Fruit fly (Drosophila melanogaster): ENCODE data around the gene Elo68beta.

Elo68beta gene

DNA sequence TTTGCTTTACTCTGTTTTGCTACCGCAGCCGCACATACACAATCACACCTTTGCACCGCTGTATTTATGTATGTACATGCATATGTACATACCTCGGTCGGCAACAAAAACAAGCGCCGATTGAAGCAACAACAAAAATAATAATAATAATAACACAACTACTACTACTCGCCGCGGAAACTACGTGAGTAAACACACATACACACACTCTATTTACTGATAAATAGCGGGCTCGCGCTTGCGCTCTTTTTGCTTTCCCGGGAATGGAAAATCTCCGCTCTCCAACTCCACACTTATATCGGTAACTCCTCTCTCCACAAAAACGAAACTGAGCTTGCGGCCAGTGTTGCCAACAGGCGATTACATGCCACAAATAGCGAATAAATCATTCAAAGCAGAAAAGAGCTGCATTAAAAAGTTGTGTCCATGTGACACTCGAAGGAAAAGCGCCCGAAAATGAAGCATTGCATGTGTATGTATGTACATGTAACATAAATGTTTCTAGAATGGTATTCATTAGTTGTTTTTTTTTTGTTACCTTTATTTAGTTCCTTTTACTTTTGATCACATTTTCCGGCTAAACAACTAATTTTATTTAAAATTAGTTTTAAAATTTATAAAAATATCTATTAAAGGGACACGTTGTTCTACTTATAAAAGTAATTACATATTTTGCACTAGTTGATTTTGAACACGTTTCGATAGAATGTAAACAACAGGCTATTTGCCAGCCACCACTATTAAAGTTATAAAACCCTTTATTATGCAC lies 17.3 kb upstream of the Elo68beta start (continued):
- TF ChIP-seq bigmax (GFP tag; optimal IDR thresholded peaks at IDR 0.05) (peak; percentile 58), Deaf1 (tag; optimal IDR thresholded peaks at IDR 0.05) (peak; percentile 65), ranshi (GFP tag; IDR thresholded peaks at IDR 0.05) (peak; percentile 31; the same call in 1 of the 2 replicates), CG14860 (GFP tag; IDR thresholded peaks at IDR 0.05; ENCODE audit: partially characterized antibody) (no peak), Oli (tag; optimal IDR thresholded peaks at IDR 0.05) (no peak), Opbp (GFP tag; IDR thresholded peaks at IDR 0.05; ENCODE audit: partially characterized antibody) (0 out of 3 replicates have a peak, but pooled peaks have one; percentile 26), al (GFP tag; IDR thresholded peaks at IDR 0.05) (no peak), CG1024 (GFP tag; IDR thresholded peaks at IDR 0.05) (peak; percentile 68; the same call in 1 of the 2 replicates), croc (GFP tag; conservative IDR thresholded peaks at IDR 0.05) (no peak), CG7963 (GFP tag; IDR thresholded peaks at IDR 0.05; ENCODE audit: partially characterized antibody) (no peak), CG4617 (GFP tag; optimal IDR thresholded peaks at IDR 0.05; ENCODE audit: borderline replicate concordance) (peak; percentile 12), wdn (GFP tag; IDR thresholded peaks at IDR 0.05) (peak; percentile 51; the same call in 1 of the 2 replicates), HLH4C (GFP tag; IDR thresholded peaks at IDR 0.05; ENCODE audit: partially characterized antibody) (no peak), mam (GFP tag; optimal IDR thresholded peaks at IDR 0.05) (peak; percentile 7), MBD-R2 (GFP tag; IDR thresholded peaks at IDR 0.05) (peak; percentile 48; the same call in 1 of the 2 replicates), wor (GFP tag; IDR thresholded peaks at IDR 0.05) (no peak), Ets65A (GFP tag) (no peak), CG12299 (tag; optimal IDR thresholded peaks at IDR 0.05) (peak; percentile 87), Mrtf (GFP tag; IDR thresholded peaks at IDR 0.05) (no peak), az2 (GFP tag; optimal IDR thresholded peaks at IDR 0.05) (peak; percentile 18), gsb-n (tag; optimal IDR thresholded peaks at IDR 0.05) (peak; percentile 57), D (optimal IDR thresholded peaks at IDR 0.05) (no peak), D (GFP tag; optimal IDR thresholded peaks at IDR 0.05) (peak; percentile 61), bsh (GFP tag; optimal IDR thresholded peaks at IDR 0.05) (peak; percentile 52 to 66), Bgb (GFP tag; IDR thresholded peaks at IDR 0.05; ENCODE audit: partially characterized antibody) (no peak), bab2 (GFP tag; optimal IDR thresholded peaks at IDR 0.05) (peak; percentile 77), NK7.1 (GFP tag; optimal IDR thresholded peaks at IDR 0.05) (peak; percentile 40), dm (GFP tag; optimal IDR thresholded peaks at IDR 0.05) (peak; percentile 62), Chrac-16 (GFP tag; optimal IDR thresholded peaks at IDR 0.05) (no peak), E2f2 (GFP tag; IDR thresholded peaks at IDR 0.05) (peak; percentile 50; the same call in 1 of the 2 replicates), ara (GFP tag; IDR thresholded peaks at IDR 0.05) (peak; percentile 76), ash1 (GFP tag; optimal IDR thresholded peaks at IDR 0.05) (peak; percentile 79), ham (GFP tag; IDR thresholded peaks at IDR 0.05) (no peak), HmgZ (tag; optimal IDR thresholded peaks at IDR 0.05) (peak; percentile 94), ttk (GFP tag; IDR thresholded peaks at IDR 0.05) (no peak), CG11723 (GFP tag; optimal IDR thresholded peaks at IDR 0.05) (peak; percentile 69), Dbx (GFP tag; IDR thresholded peaks at IDR 0.05) (peak; percentile 84; the same call in 2 of the 3 replicates), emc (GFP tag; optimal IDR thresholded peaks at IDR 0.05) (no peak), cas (GFP tag; IDR thresholded peaks at IDR 0.05) (no peak), CG3407 (GFP tag; optimal IDR thresholded peaks at IDR 0.05) (peak; percentile 87), gt (GFP tag; IDR thresholded peaks at IDR 0.05) (no peak), Neu2 (GFP tag; optimal IDR thresholded peaks at IDR 0.05; ENCODE audit: borderline replicate concordance) (no peak), Ssrp (tag; optimal IDR thresholded peaks at IDR 0.05) (peak; percentile 2), CG14050 (GFP tag; IDR thresholded peaks at IDR 0.05) (peak; percentile 48; the same call in 1 of the 3 replicates), Med (GFP tag) (peak; percentile 92), CG18262 (tag; optimal IDR thresholded peaks at IDR 0.05) (peak; percentile 30), CG12391 (tag; optimal IDR thresholded peaks at IDR 0.05) (peak; percentile 29), Trl (optimal IDR thresholded peaks at IDR 0.05) (peak; percentile 77 to 78), Trl (GFP tag; optimal IDR thresholded peaks at IDR 0.05) (peak; percentile 59), ems (GFP tag; optimal IDR thresholded peaks at IDR 0.05) (peak; percentile 15)
